Worm (Caenorhabditis elegans): ENCODE measurements around the gene K09B11.4.
A peak's percentile ranks its signal among the peaks of the same experiment; 100 is the strongest.

The K09B11.4 gene

DNA sequence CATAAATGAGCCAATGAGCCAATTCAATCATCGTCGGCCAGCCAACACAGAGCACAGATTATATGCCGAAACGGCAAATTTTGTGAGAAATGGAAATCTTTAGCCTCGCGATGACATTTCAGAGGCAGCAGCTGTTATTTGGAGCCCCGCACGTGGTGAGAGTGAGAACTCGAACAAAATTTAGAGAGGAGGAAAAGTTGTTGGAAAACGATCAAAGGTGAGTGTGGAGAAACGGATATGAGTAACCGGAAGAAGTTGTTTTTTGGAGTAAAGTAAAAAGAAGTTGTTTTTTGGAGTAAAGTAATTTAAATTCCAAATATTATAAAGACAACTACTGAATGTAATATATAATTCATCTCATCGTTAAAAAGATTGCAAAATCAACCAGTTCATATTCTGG, 30.6 kb upstream of the K09B11.4 start, which contains the start of gene Y62E10A.13 (continued):
- no peak for TF ChIP-seq dox-1 (GFP tag; IDR thresholded peaks at IDR 0.05)
- TF ChIP-seq F37B4.10 (GFP tag; IDR thresholded peaks at IDR 0.05): no peak
- peak; percentile 28 for TF ChIP-seq lsl-1 (GFP tag; optimal IDR thresholded peaks at IDR 0.05)
- no peak for TF ChIP-seq nfya-2 (GFP tag; IDR thresholded peaks at IDR 0.05)
- no peak for TF ChIP-seq unc-62 (GFP tag; optimal IDR thresholded peaks at IDR 0.05)
- TF ChIP-seq rcor-1 (GFP tag; IDR thresholded peaks at IDR 0.05): 0 out of 2 replicates have a peak, but pooled peaks have one; percentile 20
- TF ChIP-seq Y95B8A.8 (GFP tag; IDR thresholded peaks at IDR 0.05): no peak
- peak; percentile 64 for TF ChIP-seq madf-6 (GFP tag; IDR thresholded peaks at IDR 0.05)
- no peak for TF ChIP-seq ekl-4 (GFP tag; IDR thresholded peaks at IDR 0.05)
- TF ChIP-seq nhr-120 (GFP tag; IDR thresholded peaks at IDR 0.05): no peak
- no peak for TF ChIP-seq attf-5 (GFP tag; optimal IDR thresholded peaks at IDR 0.05)
- TF ChIP-seq C06A6.2 (GFP tag; conservative IDR thresholded peaks at IDR 0.05): no peak
- TF ChIP-seq Y79H2A.3 (GFP tag; conservative IDR thresholded peaks at IDR 0.05): no peak
- no peak for TF ChIP-seq D2030.7 (GFP tag; IDR thresholded peaks at IDR 0.05)
- no peak for TF ChIP-seq K12H6.12 (tag; optimal IDR thresholded peaks at IDR 0.05)
- TF ChIP-seq ceh-100 (GFP tag; IDR thresholded peaks at IDR 0.05): no peak
- TF ChIP-seq ceh-91 (GFP tag; IDR thresholded peaks at IDR 0.05): no peak
- TF ChIP-seq nhr-179 (tag; optimal IDR thresholded peaks at IDR 0.05): no peak
- TF ChIP-seq ztf-3 (GFP tag; optimal IDR thresholded peaks at IDR 0.05): no peak
- TF ChIP-seq tlf-1 (GFP tag; optimal IDR thresholded peaks at IDR 0.05): peak; percentile 42
- TF ChIP-seq hrde-1 (tag; optimal IDR thresholded peaks at IDR 0.05; ENCODE audit: borderline replicate concordance): peak; percentile 51
- peak; percentile 42 for TF ChIP-seq snpc-1.3 (tag; optimal IDR thresholded peaks at IDR 0.05; ENCODE audit: insufficient read depth)
- TF ChIP-seq let-607 (tag; optimal IDR thresholded peaks at IDR 0.05): no peak
- no peak for TF ChIP-seq Y53F4B.3 (GFP tag; IDR thresholded peaks at IDR 0.05)
- TF ChIP-seq gei-17 (GFP tag; optimal IDR thresholded peaks at IDR 0.05): no peak
- no peak for TF ChIP-seq pbrm-1 (GFP tag; IDR thresholded peaks at IDR 0.05)
- no peak for TF ChIP-seq nfya-1 (tag; optimal IDR thresholded peaks at IDR 0.05; ENCODE audit: borderline replicate concordance, insufficient read depth)
- no peak for TF ChIP-seq F22D6.2 (tag; optimal IDR thresholded peaks at IDR 0.05)
- TF ChIP-seq mel-28 (tag; optimal IDR thresholded peaks at IDR 0.05; ENCODE audit: borderline replicate concordance): no peak
- no peak for TF ChIP-seq ama-1 (optimal IDR thresholded peaks at IDR 0.05)
- no peak for TF ChIP-seq ama-1 (GFP tag; optimal IDR thresholded peaks at IDR 0.05)
- TF ChIP-seq ztf-6 (GFP tag; IDR thresholded peaks at IDR 0.05): no peak
- TF ChIP-seq xnd-1 (tag; optimal IDR thresholded peaks at IDR 0.05): no peak
- TF ChIP-seq dpl-1 (GFP tag; optimal IDR thresholded peaks at IDR 0.05): no peak
- no peak for TF ChIP-seq egl-18 (GFP tag; IDR thresholded peaks at IDR 0.05)
- no peak for TF ChIP-seq lin-40 (tag; optimal IDR thresholded peaks at IDR 0.05)
- no peak for TF ChIP-seq F23B12.7 (tag; optimal IDR thresholded peaks at IDR 0.05; ENCODE audit: insufficient read depth)
- TF ChIP-seq nhr-27 (tag; optimal IDR thresholded peaks at IDR 0.05): no peak
- peak; percentile 53 for TF ChIP-seq F10E7.11 (tag; optimal IDR thresholded peaks at IDR 0.05)
- no peak for TF ChIP-seq zim-3 (tag; optimal IDR thresholded peaks at IDR 0.05)
- TF ChIP-seq snpc-3.4 (tag; optimal IDR thresholded peaks at IDR 0.05): peak; percentile 24
- no peak for TF ChIP-seq zfh-2 (GFP tag; conservative IDR thresholded peaks at IDR 0.05)
- peak; percentile 39 for TF ChIP-seq ceh-79 (tag; optimal IDR thresholded peaks at IDR 0.05)
- peak; percentile 61; the same call in 1 of the 2 replicates for TF ChIP-seq B0336.3 (GFP tag; IDR thresholded peaks at IDR 0.05)
- no peak for TF ChIP-seq mcd-1 (GFP tag; IDR thresholded peaks at IDR 0.05)
- TF ChIP-seq ztf-26 (tag; optimal IDR thresholded peaks at IDR 0.05): no peak
- TF ChIP-seq lag-1 (GFP tag; IDR thresholded peaks at IDR 0.05): no peak
- TF ChIP-seq mes-4 (tag; optimal IDR thresholded peaks at IDR 0.05): no peak
- no peak for TF ChIP-seq Y67H2A.10 (GFP tag; conservative IDR thresholded peaks at IDR 0.05)

All from whole organism, young adult.